Fruit fly (Drosophila melanogaster) Kc167 (cell line): ENCODE results near the gene CG42512.

Source experiments
- Myc ChIP-seq: fragments of >200 bp; optimal IDR thresholded peaks from 2 replicates; lab custom pipeline; 2017; ENCODE audit warnings: missing external identifiers
- h ChIP-seq: fragments of >200 bp; optimal IDR thresholded peaks from 3 replicates; lab custom pipeline; 2018; ENCODE audit warnings: missing external identifiers
- psq ChIP-seq: fragments of >200 bp; optimal IDR thresholded peaks from 2 replicates; lab custom pipeline; 2017; ENCODE audit warnings: missing external identifiers
- ttk ChIP-seq: sonication (Bioruptor generic); optimal IDR thresholded peaks from 2 replicates; lab custom pipeline; 2017; ENCODE audit warnings: missing external identifiers

DNA sequence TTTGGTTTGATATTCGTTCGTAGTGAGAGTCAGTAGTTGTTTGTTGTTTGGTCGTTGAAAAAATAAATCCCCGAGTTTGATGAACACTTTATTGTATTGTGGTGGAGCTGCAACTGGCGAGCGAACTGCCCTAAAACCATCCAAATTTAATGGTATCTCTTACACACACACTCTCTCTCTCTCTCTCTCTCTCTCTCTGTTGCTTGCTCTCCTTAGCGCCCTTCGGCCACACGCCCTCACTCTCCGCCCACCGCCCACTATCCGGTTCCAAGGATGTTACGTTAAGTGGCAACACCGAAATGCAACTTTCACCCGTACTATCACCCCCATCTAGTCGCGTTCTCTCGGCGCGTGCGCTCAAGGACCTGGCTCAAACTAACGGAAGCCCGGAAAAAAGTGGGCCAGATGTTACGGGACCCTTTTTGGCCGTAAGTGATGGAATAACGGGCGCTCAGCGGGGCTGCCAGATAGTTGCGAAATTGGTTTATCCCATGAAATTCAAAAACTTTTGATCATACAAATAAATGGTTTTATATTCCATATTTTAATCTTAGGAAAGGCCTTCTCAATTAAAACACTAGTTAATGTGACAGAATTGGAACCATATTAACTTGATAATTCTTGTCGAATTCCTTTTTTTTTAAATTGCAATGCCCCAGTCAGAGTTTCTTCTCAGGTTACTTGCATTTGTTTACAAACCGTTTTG is 36.4 kb downstream of the CG42512 start:
- TF ChIP-seq psq (lab: Kevin White, UChicago) (no peak), ttk (lab: Kevin White, UChicago) (no peak), h (lab: Kevin White, UChicago) (no peak), Myc (lab: Kevin White, UChicago) (no peak)
